Fruit fly (Drosophila melanogaster) whole organism, pupa: Measurements from ENCODE around the gene CG43165.

Source experiments
- CG12605 ChIP-seq: fragments of 200-800 bp; sonication (Bioruptor generic); IDR thresholded peaks from 2 replicates; pipeline ENCODE4 v1.3.6; 2022; ENCODE audit warnings: missing biosample characterization, missing genetic modification characterization
- CG13204 ChIP-seq: fragments of 200-800 bp; sonication (Bioruptor generic); optimal IDR thresholded peaks from 2 replicates; lab custom pipeline; 2018; ENCODE audit warnings: missing biosample characterization, mild to moderate bottlenecking, missing genetic modification characterization, moderate library complexity
- CG17806 ChIP-seq: fragments of 200-800 bp; sonication (Bioruptor generic); optimal IDR thresholded peaks from 2 replicates; lab custom pipeline; 2018; ENCODE audit warnings: missing biosample characterization, mild to moderate bottlenecking, missing genetic modification characterization, moderate library complexity
- CG34367 ChIP-seq: fragments of 200-800 bp; sonication (Bioruptor generic); optimal IDR thresholded peaks from 2 replicates; lab custom pipeline; 2018; ENCODE audit warnings: missing biosample characterization, mild to moderate bottlenecking, missing genetic modification characterization
- CG8301 ChIP-seq: fragments of 200-800 bp; sonication (Bioruptor generic); optimal IDR thresholded peaks from 2 replicates; lab custom pipeline; 2018; ENCODE audit warnings: missing biosample characterization, mild to moderate bottlenecking, missing genetic modification characterization
- CG9948 ChIP-seq: fragments of 200-800 bp; sonication (Bioruptor generic); optimal IDR thresholded peaks from 2 replicates; lab custom pipeline; 2018; ENCODE audit warnings: missing biosample characterization, mild to moderate bottlenecking, missing genetic modification characterization, moderate library complexity
- EcR ChIP-seq: fragments of 200-800 bp; sonication (Bioruptor generic); optimal IDR thresholded peaks from 3 replicates; lab custom pipeline; 2019; ENCODE audit warnings: missing biosample characterization, missing genetic modification characterization, mild to moderate bottlenecking, moderate library complexity, missing genetic modification reagents
- gl ChIP-seq: fragments of 200-800 bp; sonication (Bioruptor generic); optimal IDR thresholded peaks from 2 replicates; lab custom pipeline; 2018; ENCODE audit warnings: missing biosample characterization, mild to moderate bottlenecking, missing genetic modification characterization
- rn ChIP-seq: fragments of 200-800 bp; sonication (Bioruptor generic); IDR thresholded peaks from 2 replicates; pipeline ENCODE4 v1.3.6; 2022; ENCODE audit warnings: missing biosample characterization, missing genetic modification characterization

- TF ChIP-seq EcR (GFP tag; lab: Kevin White, UChicago) (no peak), CG9948 (tag; lab: Kevin White, UChicago) (peak; percentile 24), gl (tag; lab: Kevin White, UChicago) (no peak), CG13204 (no peak), CG34367 (no peak), CG12605 (no peak), rn (no peak), CG8301 (tag; lab: Kevin White, UChicago) (peak; percentile 39), CG17806 (tag; lab: Kevin White, UChicago) (no peak)
Measured at dm6 chr2L:3737682-3738081, 42.9 kb upstream of the CG43165 start.
